Fruit fly (Drosophila melanogaster) whole organism, embryonic: Measurements from ENCODE around the gene CG12035.

ENCODE experiments used
- ATbp ChIP-seq: fragments of 200-800 bp; sonication (Bioruptor generic); optimal IDR thresholded peaks from 2 replicates; lab custom pipeline; 2017; ENCODE audit warnings: missing biosample characterization, mild to moderate bottlenecking, missing genetic modification characterization, missing genetic modification reagents
- Atf6 ChIP-seq: fragments of 200-800 bp; sonication (Bioruptor generic); IDR thresholded peaks from 2 replicates; pipeline ENCODE4 v1.3.6; 2022; ENCODE audit warnings: missing biosample characterization, missing genetic modification characterization
- Awh ChIP-seq: fragments of 200-800 bp; sonication (Bioruptor generic); IDR thresholded peaks from 2 replicates; pipeline ENCODE4, ENCODE4 v1.3.6; 2022; ENCODE audit warnings: missing biosample characterization, missing genetic modification characterization
- Blimp-1 ChIP-seq: fragments of 200-800 bp; sonication (Bioruptor generic); optimal IDR thresholded peaks from 3 replicates; lab custom pipeline; 2018; ENCODE audit warnings: missing biosample characterization, missing genetic modification characterization, mild to moderate bottlenecking, moderate library complexity, missing genetic modification reagents
- CG10321 ChIP-seq: fragments of 200-800 bp; sonication (Bioruptor generic); IDR thresholded peaks from 2 replicates; pipeline ENCODE4 v1.3.6; 2022; ENCODE audit warnings: missing biosample characterization, missing genetic modification characterization
- CG10543 ChIP-seq: fragments of 200-800 bp; sonication (Bioruptor generic); optimal IDR thresholded peaks from 3 replicates; lab custom pipeline; 2017; ENCODE audit warnings: missing biosample characterization, mild to moderate bottlenecking, missing genetic modification characterization, moderate library complexity
- CG11723 ChIP-seq: fragments of 200-800 bp; sonication (Bioruptor generic); optimal IDR thresholded peaks from 2 replicates; lab custom pipeline; 2017; ENCODE audit warnings: missing biosample characterization, mild to moderate bottlenecking, missing genetic modification characterization
- CG12071 ChIP-seq: fragments of 200-800 bp; sonication (Bioruptor generic); optimal IDR thresholded peaks from 3 replicates; lab custom pipeline; 2018; ENCODE audit warnings: missing biosample characterization, mild to moderate bottlenecking, missing genetic modification characterization
- CG12104 ChIP-seq: fragments of 200-800 bp; sonication (Bioruptor generic); optimal IDR thresholded peaks from 3 replicates; lab custom pipeline; 2016; ENCODE audit warnings: missing biosample characterization, missing genetic modification characterization
- CG12219 ChIP-seq: fragments of 200-800 bp; sonication (Bioruptor generic); optimal IDR thresholded peaks from 3 replicates; lab custom pipeline; 2018; ENCODE audit warnings: missing biosample characterization, mild to moderate bottlenecking, missing genetic modification characterization
- CG12942 ChIP-seq: fragments of 200-800 bp; sonication (Bioruptor generic); optimal IDR thresholded peaks from 3 replicates; lab custom pipeline; 2016; ENCODE audit warnings: missing biosample characterization, missing genetic modification characterization
- CG15073 ChIP-seq: fragments of 200-800 bp; sonication (Bioruptor generic); optimal IDR thresholded peaks from 2 replicates; lab custom pipeline; 2016; ENCODE audit warnings: missing biosample characterization, missing genetic modification characterization
- CG15601 ChIP-seq: fragments of 200-800 bp; sonication (Bioruptor generic); optimal IDR thresholded peaks from 3 replicates; lab custom pipeline; 2019; ENCODE audit warnings: missing biosample characterization, mild to moderate bottlenecking, missing genetic modification characterization, moderate library complexity
- CG17385 ChIP-seq: fragments of 200-800 bp; sonication (Bioruptor generic); optimal IDR thresholded peaks from 3 replicates; lab custom pipeline; 2018; ENCODE audit warnings: missing biosample characterization, mild to moderate bottlenecking, missing genetic modification characterization
- CG18599 ChIP-seq: fragments of 200-800 bp; sonication (Bioruptor generic); optimal IDR thresholded peaks from 3 replicates; lab custom pipeline; 2017; ENCODE audit warnings: missing biosample characterization, missing genetic modification characterization, mild to moderate bottlenecking, moderate library complexity, missing genetic modification reagents
- CG2875 ChIP-seq: fragments of 200-800 bp; sonication (Bioruptor generic); optimal IDR thresholded peaks from 2 replicates; lab custom pipeline; 2017; ENCODE audit warnings: missing biosample characterization, mild to moderate bottlenecking, missing genetic modification characterization, missing genetic modification reagents
- CG3163 ChIP-seq: fragments of 200-800 bp; sonication (Bioruptor generic); optimal IDR thresholded peaks from 3 replicates; lab custom pipeline; 2016; ENCODE audit warnings: missing biosample characterization, missing genetic modification characterization
- CG32772 ChIP-seq: fragments of 200-800 bp; sonication (Bioruptor generic); IDR thresholded peaks from 2 replicates; pipeline ENCODE4 v1.3.6; 2022; ENCODE audit warnings: missing biosample characterization, missing genetic modification characterization
- CG3281 ChIP-seq: fragments of 200-800 bp; sonication (Bioruptor generic); optimal IDR thresholded peaks from 3 replicates; lab custom pipeline; 2017; ENCODE audit warnings: missing biosample characterization, mild to moderate bottlenecking, missing genetic modification characterization
- CG6272 ChIP-seq: fragments of 200-800 bp; sonication (Bioruptor generic); IDR thresholded peaks from 2 replicates; pipeline ENCODE4 v1.3.6; 2022; ENCODE audit warnings: missing biosample characterization, missing genetic modification characterization
- CG6791 ChIP-seq: fragments of 200-800 bp; sonication (Bioruptor generic); IDR thresholded peaks from 3 replicates; pipeline ENCODE4 v1.3.6; 2022; ENCODE audit warnings: missing biosample characterization, missing genetic modification characterization; ENCODE audit not compliant: partially characterized antibody
- CG7928 ChIP-seq: fragments of 200-800 bp; sonication (Bioruptor generic); optimal IDR thresholded peaks from 2 replicates; lab custom pipeline; 2017; ENCODE audit warnings: missing biosample characterization, mild to moderate bottlenecking, missing genetic modification characterization
- CG8089 ChIP-seq: fragments of 200-800 bp; sonication (Bioruptor generic); optimal IDR thresholded peaks from 3 replicates; lab custom pipeline; 2016; ENCODE audit warnings: missing biosample characterization, missing genetic modification characterization
- CG8359 ChIP-seq: fragments of 200-800 bp; sonication (Bioruptor generic); optimal IDR thresholded peaks from 2 replicates; lab custom pipeline; 2017; ENCODE audit warnings: missing biosample characterization, mild to moderate bottlenecking, missing genetic modification characterization, borderline replicate concordance
- CG8765 ChIP-seq: fragments of 200-800 bp; sonication (Bioruptor generic); IDR thresholded peaks from 2 replicates; pipeline ENCODE4 v1.3.6; 2022; ENCODE audit warnings: missing biosample characterization, missing genetic modification characterization
- Chrac-16 ChIP-seq: fragments of 200-800 bp; sonication (Bioruptor generic); optimal IDR thresholded peaks from 3 replicates; lab custom pipeline; 2016; ENCODE audit warnings: missing biosample characterization, missing genetic modification characterization
- CrebB ChIP-seq: fragments of 200-800 bp; sonication (Bioruptor generic); optimal IDR thresholded peaks from 3 replicates; lab custom pipeline; 2018; ENCODE audit warnings: missing biosample characterization, mild to moderate bottlenecking, missing genetic modification characterization
- D19B ChIP-seq: fragments of 200-800 bp; sonication (Bioruptor generic); optimal IDR thresholded peaks from 2 replicates; lab custom pipeline; 2017; ENCODE audit warnings: missing biosample characterization, mild to moderate bottlenecking, missing genetic modification characterization
- Dad ChIP-seq: fragments of 200-800 bp; sonication (Bioruptor generic); optimal IDR thresholded peaks from 3 replicates; lab custom pipeline; 2016; ENCODE audit warnings: missing biosample characterization, missing genetic modification characterization
- Dek ChIP-seq: fragments of 200-800 bp; sonication (Bioruptor generic); optimal IDR thresholded peaks from 3 replicates; lab custom pipeline; 2019; ENCODE audit warnings: missing biosample characterization, mild to moderate bottlenecking, missing genetic modification characterization, moderate library complexity
- MTF-1 ChIP-seq: fragments of 200-800 bp; sonication (Bioruptor generic); optimal IDR thresholded peaks from 2 replicates; lab custom pipeline; 2018; ENCODE audit warnings: missing biosample characterization, mild to moderate bottlenecking, missing genetic modification characterization, borderline replicate concordance
- Mad ChIP-seq: fragments of 200-800 bp; sonication (Bioruptor generic); optimal IDR thresholded peaks from 2 replicates; lab custom pipeline; 2016; ENCODE audit warnings: missing biosample characterization, missing genetic modification characterization
- Max ChIP-seq: fragments of 200-800 bp; sonication (Bioruptor generic); optimal IDR thresholded peaks from 2 replicates; lab custom pipeline; 2016; ENCODE audit warnings: missing biosample characterization, mild to moderate bottlenecking, missing genetic modification characterization
- Meics ChIP-seq: fragments of 200-800 bp; sonication (Bioruptor generic); optimal IDR thresholded peaks from 2 replicates; lab custom pipeline; 2017; ENCODE audit warnings: missing biosample characterization, mild to moderate bottlenecking, missing genetic modification characterization
- Mes4 ChIP-seq: fragments of 200-800 bp; sonication (Bioruptor generic); optimal IDR thresholded peaks from 2 replicates; lab custom pipeline; 2016; ENCODE audit warnings: missing biosample characterization, missing genetic modification characterization
- Mrtf ChIP-seq: fragments of 200-800 bp; sonication (Bioruptor generic); IDR thresholded peaks from 3 replicates; pipeline ENCODE4 v1.3.6; 2022; ENCODE audit warnings: missing biosample characterization, missing genetic modification characterization
- Neu2 ChIP-seq: fragments of 200-800 bp; sonication (Bioruptor generic); optimal IDR thresholded peaks from 3 replicates; lab custom pipeline; 2016; ENCODE audit warnings: missing biosample characterization, missing genetic modification characterization, borderline replicate concordance
- Ravus ChIP-seq: fragments of 200-800 bp; sonication (Bioruptor generic); IDR thresholded peaks from 2 replicates; pipeline ENCODE4 v1.3.6; 2022; ENCODE audit warnings: missing biosample characterization, missing genetic modification characterization
- Six4 ChIP-seq: fragments of 200-800 bp; sonication (Bioruptor generic); optimal IDR thresholded peaks from 2 replicates; lab custom pipeline; 2016; ENCODE audit warnings: missing biosample characterization, missing genetic modification characterization
- bab2 ChIP-seq: fragments of 200-800 bp; sonication (Bioruptor generic); optimal IDR thresholded peaks from 2 replicates; lab custom pipeline; 2016; ENCODE audit warnings: missing biosample characterization, missing genetic modification characterization
- bigmax ChIP-seq: fragments of 200-800 bp; sonication (Bioruptor generic); optimal IDR thresholded peaks from 2 replicates; lab custom pipeline; 2018; ENCODE audit warnings: missing biosample characterization, mild to moderate bottlenecking, missing genetic modification characterization
- caup ChIP-seq: fragments of 200-800 bp; sonication (Bioruptor generic); optimal IDR thresholded peaks from 3 replicates; lab custom pipeline; 2017; ENCODE audit warnings: missing biosample characterization, mild to moderate bottlenecking, missing genetic modification characterization, moderate library complexity; ENCODE audit not compliant: severe bottlenecking
- ci ChIP-seq: fragments of 200-800 bp; sonication (Bioruptor generic); IDR thresholded peaks from 3 replicates; pipeline ENCODE4 v1.3.6; 2022; ENCODE audit warnings: missing biosample characterization, missing genetic modification characterization
- crp ChIP-seq, 2 experiments: fragments of 200-800 bp; sonication (Bioruptor generic); optimal IDR thresholded peaks; 2 replicates in 1 of 2; 3 replicates in 1 of 2; lab custom pipeline; 2017; ENCODE audit warnings: missing biosample characterization in 2 of 2, missing genetic modification characterization in 2 of 2, mild to moderate bottlenecking in 1 of 2, moderate library complexity in 1 of 2
- lov ChIP-seq, 2 experiments: fragments of 200-800 bp in 1 of 2; fragments of >200 bp in 1 of 2; sonication (Bioruptor generic) in 1 of 2; IDR thresholded peaks in 1 of 2; optimal IDR thresholded peaks in 1 of 2; 2 replicates in 1 of 2; 3 replicates in 1 of 2; pipeline versions ENCODE4 v1.3.6 to Lab custom; 2017 to 2022; ENCODE audit warnings: missing biosample characterization in 1 of 2, missing genetic modification characterization in 1 of 2
- nerfin-1 ChIP-seq: fragments of 200-800 bp; sonication (Bioruptor generic); optimal IDR thresholded peaks from 3 replicates; lab custom pipeline; 2019; ENCODE audit warnings: missing biosample characterization, mild to moderate bottlenecking, missing genetic modification characterization, moderate library complexity
- sug ChIP-seq: fragments of 200-800 bp; optimal IDR thresholded peaks from 2 replicates; lab custom pipeline; 2019; ENCODE audit warnings: missing biosample characterization, mild to moderate bottlenecking, missing genetic modification characterization, moderate library complexity
- ttk ChIP-seq: fragments of 200-800 bp; sonication (Bioruptor generic); IDR thresholded peaks from 2 replicates; pipeline ENCODE4 v2.1.2; 2022; ENCODE audit warnings: missing biosample characterization, missing genetic modification characterization

The CG12035 gene

dm6 chr3L:1690727-1691413 is 33.3 kb upstream of the CG12035 start (continued):
- TF ChIP-seq CG3281 (GFP tag; lab: Kevin White, UChicago) = no peak
- peak; percentile 28 for TF ChIP-seq Meics (GFP tag; lab: Kevin White, UChicago)
- TF ChIP-seq CG8359 = no peak
- peak; percentile 81 for TF ChIP-seq ATbp (GFP tag; lab: Kevin White, UChicago)
- TF ChIP-seq sug (tag; lab: Kevin White, UChicago) = no peak
- TF ChIP-seq Awh (GFP tag; lab: Robert Waterston, UW) = peak; percentile 33; the same call in 1 of the 2 replicates
- TF ChIP-seq Chrac-16 (GFP tag; lab: Kevin White, UChicago) = no peak
- no peak for TF ChIP-seq CrebB (tag; lab: Kevin White, UChicago)
- peak; percentile 45 for TF ChIP-seq CG18599 (GFP tag; lab: Kevin White, UChicago)
- TF ChIP-seq CG12942 (GFP tag; lab: Kevin White, UChicago) = no peak
- TF ChIP-seq Dad = peak; percentile 27
- no peak for TF ChIP-seq CG7928 (GFP tag; lab: Kevin White, UChicago)
- TF ChIP-seq CG2875 (GFP tag; lab: Kevin White, UChicago) = peak; percentile 68
- peak; percentile 62 for TF ChIP-seq MTF-1
- TF ChIP-seq CG15073 (GFP tag; lab: Kevin White, UChicago) = no peak
- no peak for TF ChIP-seq CG17385
- TF ChIP-seq Atf6 (GFP tag; lab: Robert Waterston, UW) = no peak
- TF ChIP-seq Blimp-1 = peak; percentile 58
- no peak for TF ChIP-seq CG3163
- TF ChIP-seq CG10321 (GFP tag; lab: Robert Waterston, UW) = no peak
- TF ChIP-seq Ravus (GFP tag; lab: Robert Waterston, UW) = no peak
- no peak for TF ChIP-seq CG6791 (GFP tag; lab: Robert Waterston, UW)
- peak; percentile 52; the same call in 1 of the 2 replicates for TF ChIP-seq CG32772
- no peak for TF ChIP-seq D19B (GFP tag; lab: Kevin White, UChicago)
- peak; percentile 22; the same call in 1 of the 2 replicates for TF ChIP-seq CG8765
- TF ChIP-seq CG10543 (GFP tag; lab: Kevin White, UChicago) = no peak
- TF ChIP-seq CG8089 (GFP tag; lab: Kevin White, UChicago) = peak; percentile 21
- TF ChIP-seq bigmax (GFP tag; lab: Kevin White, UChicago) = no peak
- no peak for TF ChIP-seq Dek (tag; lab: Kevin White, UChicago)
- TF ChIP-seq Max (GFP tag; lab: Kevin White, UChicago) = no peak
- TF ChIP-seq Mes4 (GFP tag; lab: Kevin White, UChicago) = no peak
- no peak for TF ChIP-seq Six4 (GFP tag; lab: Kevin White, UChicago)
- peak; percentile 7 for TF ChIP-seq CG12219 (GFP tag; lab: Kevin White, UChicago)
- no peak for TF ChIP-seq lov (optimal IDR thresholded peaks at IDR 0.05; lab: Kevin White, UChicago)
- no peak for TF ChIP-seq lov (GFP tag; IDR thresholded peaks at IDR 0.05; lab: Robert Waterston, UW)
- TF ChIP-seq Neu2 (GFP tag; lab: Kevin White, UChicago) = no peak
- TF ChIP-seq Mad = no peak
- no peak for TF ChIP-seq Mrtf (GFP tag; lab: Robert Waterston, UW)
- TF ChIP-seq CG12104 (GFP tag; lab: Kevin White, UChicago) = no peak
- peak; percentile 56; the same call in 1 of the 2 replicates for TF ChIP-seq ttk (GFP tag; lab: Robert Waterston, UW)
- TF ChIP-seq nerfin-1 (tag; lab: Kevin White, UChicago) = peak; percentile 14
- no peak for TF ChIP-seq caup (GFP tag; lab: Kevin White, UChicago)
- no peak for TF ChIP-seq CG6272 (GFP tag; lab: Robert Waterston, UW)
- peak; percentile 58 for TF ChIP-seq ci (GFP tag; lab: Robert Waterston, UW)
- peak; percentile 70 for TF ChIP-seq CG12071
- peak; percentile 28 for TF ChIP-seq bab2 (GFP tag; lab: Kevin White, UChicago)
- no peak for TF ChIP-seq crp (GFP tag; optimal IDR thresholded peaks at IDR 0.05; lab: Kevin White, UChicago)
- TF ChIP-seq CG11723 (GFP tag; lab: Kevin White, UChicago) = peak; percentile 8
- TF ChIP-seq CG15601 (tag; lab: Kevin White, UChicago) = peak; percentile 35
